Worm (Caenorhabditis elegans) whole organism, L1 larva: ENCODE data around the gene tmem-17.

Experiments
- C16A3.4 ChIP-seq: fragments of 150-350 bp; optimal IDR thresholded peaks from 2 replicates; lab custom pipeline; 2014; ENCODE audit warnings: missing biosample characterization, missing genetic modification characterization
- C34B4.2 ChIP-seq: sonication (generic microtip); optimal IDR thresholded peaks from 2 replicates; lab custom pipeline; 2017; ENCODE audit warnings: mild to moderate bottlenecking, missing genetic modification characterization, missing compliant biosample characterization
- F16B12.6 ChIP-seq: fragments of 150-350 bp; optimal IDR thresholded peaks from 2 replicates; lab custom pipeline; 2014; ENCODE audit warnings: missing biosample characterization, missing genetic modification characterization
- aly-2 ChIP-seq: fragments of 150-350 bp; optimal IDR thresholded peaks from 2 replicates; lab custom pipeline; 2014; ENCODE audit warnings: missing biosample characterization, missing genetic modification characterization
- ama-1 ChIP-seq: fragments of 150-350 bp; optimal IDR thresholded peaks from 2 replicates; lab custom pipeline; 2014
- ceh-88 ChIP-seq: fragments of 200-800 bp; sonication (Bioruptor generic); IDR thresholded peaks from 2 replicates; pipeline ENCODE4 v1.3.6; 2022; ENCODE audit warnings: missing genetic modification characterization, missing compliant biosample characterization
- ceh-90 ChIP-seq: sonication (generic microtip); optimal IDR thresholded peaks from 2 replicates; lab custom pipeline; 2016; ENCODE audit warnings: missing genetic modification characterization, missing compliant biosample characterization
- dpl-1 ChIP-seq, 3 experiments: fragments of 150-350 bp in 2 of 3; sonication (generic microtip) in 1 of 3; optimal IDR thresholded peaks; 2 replicates each; lab custom pipeline; 2014 to 2017; ENCODE audit warnings: missing biosample characterization in 3 of 3, missing genetic modification characterization in 3 of 3, missing genetic modification reagents in 3 of 3
- dsc-1 ChIP-seq: sonication (generic microtip); optimal IDR thresholded peaks from 2 replicates; lab custom pipeline; 2016; ENCODE audit warnings: mild to moderate bottlenecking, missing genetic modification characterization, missing compliant biosample characterization
- efl-1 ChIP-seq, 4 experiments: fragments of 150-350 bp; optimal IDR thresholded peaks in 3 of 4; peaks in 1 of 4; 1 replicate in 1 of 4; 2 replicates in 3 of 4; lab custom pipeline; 2014; ENCODE audit warnings: missing biosample characterization in 2 of 4, missing genetic modification characterization in 2 of 4, missing genetic modification reagents in 2 of 4
- fkh-10 ChIP-seq: sonication (generic microtip); optimal IDR thresholded peaks from 2 replicates; lab custom pipeline; 2017; ENCODE audit warnings: missing biosample characterization, missing genetic modification reagents, missing genetic modification characterization
- grh-1 ChIP-seq: fragments of 200-800 bp; sonication (Bioruptor generic); IDR thresholded peaks from 2 replicates; pipeline ENCODE4 v1.3.6; 2022; ENCODE audit warnings: missing genetic modification reagents, missing genetic modification characterization, missing compliant biosample characterization
- hlh-17 ChIP-seq: fragments of 200-800 bp; sonication (Bioruptor generic); optimal IDR thresholded peaks from 2 replicates; lab custom pipeline; 2018; ENCODE audit warnings: missing genetic modification characterization, mild to moderate bottlenecking, missing compliant biosample characterization, moderate library complexity, borderline replicate concordance
- hlh-4 ChIP-seq: sonication (generic microtip); optimal IDR thresholded peaks from 2 replicates; lab custom pipeline; 2016; ENCODE audit warnings: mild to moderate bottlenecking, missing genetic modification characterization, missing compliant biosample characterization
- isw-1 ChIP-seq: fragments of 200-800 bp; sonication (Bioruptor generic); IDR thresholded peaks from 2 replicates; pipeline ENCODE4 v1.3.6; 2022; ENCODE audit warnings: missing genetic modification characterization, missing compliant biosample characterization
- jun-1 ChIP-seq: fragments of 150-350 bp; optimal IDR thresholded peaks from 2 replicates; lab custom pipeline; 2014; ENCODE audit warnings: missing biosample characterization, missing genetic modification reagents, missing genetic modification characterization
- lin-13 ChIP-seq: fragments of 150-350 bp; optimal IDR thresholded peaks from 2 replicates; lab custom pipeline; 2014; ENCODE audit warnings: missing biosample characterization, missing genetic modification reagents, missing genetic modification characterization
- lin-14 ChIP-seq: fragments of 200-800 bp; sonication (Bioruptor generic); optimal IDR thresholded peaks from 2 replicates; lab custom pipeline; 2018; ENCODE audit warnings: mild to moderate bottlenecking, missing genetic modification characterization, moderate library complexity, missing compliant biosample characterization
- lin-39 ChIP-seq: fragments of 150-350 bp; optimal IDR thresholded peaks from 2 replicates; lab custom pipeline; 2014; ENCODE audit warnings: missing biosample characterization, missing genetic modification reagents, missing genetic modification characterization
- lir-3 ChIP-seq: sonication (generic microtip); optimal IDR thresholded peaks from 2 replicates; lab custom pipeline; 2016; ENCODE audit warnings: mild to moderate bottlenecking, missing genetic modification characterization, moderate library complexity, missing compliant biosample characterization; ENCODE audit not compliant: poor library complexity
- mab-9 ChIP-seq: fragments of 200-800 bp; sonication (Bioruptor generic); IDR thresholded peaks from 2 replicates; pipeline ENCODE4 v1.3.6; 2022; ENCODE audit warnings: missing genetic modification reagents, missing genetic modification characterization, missing compliant biosample characterization
- mdl-1 ChIP-seq, 2 experiments: fragments of 150-350 bp; optimal IDR thresholded peaks; 2 replicates each; lab custom pipeline; 2014 to 2017; ENCODE audit warnings: missing biosample characterization in 2 of 2, missing genetic modification characterization in 2 of 2, inconsistent platforms in 1 of 2
- mef-2 ChIP-seq: fragments of 150-350 bp; optimal IDR thresholded peaks from 2 replicates; lab custom pipeline; 2014; ENCODE audit warnings: missing biosample characterization, missing genetic modification characterization
- mep-1 ChIP-seq: fragments of 150-350 bp; optimal IDR thresholded peaks from 2 replicates; lab custom pipeline; 2014; ENCODE audit warnings: missing biosample characterization, missing genetic modification characterization
- nhr-12 ChIP-seq: sonication (generic microtip); optimal IDR thresholded peaks from 2 replicates; lab custom pipeline; 2017; ENCODE audit warnings: missing biosample characterization, missing genetic modification characterization
- nhr-20 ChIP-seq: sonication (generic microtip); optimal IDR thresholded peaks from 2 replicates; lab custom pipeline; 2016; ENCODE audit warnings: mild to moderate bottlenecking, missing genetic modification characterization, missing compliant biosample characterization
- nhr-47 ChIP-seq: sonication (generic microtip); optimal IDR thresholded peaks from 2 replicates; lab custom pipeline; 2016; ENCODE audit warnings: mild to moderate bottlenecking, missing genetic modification characterization, moderate library complexity, missing compliant biosample characterization
- nhr-76 ChIP-seq: sonication (generic microtip); optimal IDR thresholded peaks from 2 replicates; lab custom pipeline; 2017; ENCODE audit warnings: missing biosample characterization, missing genetic modification characterization
- nhr-77 ChIP-seq: fragments of 150-350 bp; optimal IDR thresholded peaks from 2 replicates; lab custom pipeline; 2014; ENCODE audit warnings: missing biosample characterization, missing genetic modification characterization
- pag-3 ChIP-seq: sonication (generic microtip); optimal IDR thresholded peaks from 2 replicates; lab custom pipeline; 2017; ENCODE audit warnings: missing genetic modification characterization, mild to moderate bottlenecking, missing compliant biosample characterization, antibody characterized with exemption, borderline replicate concordance; ENCODE audit not compliant: insufficient read depth
- skn-1 ChIP-seq: fragments of 150-350 bp; optimal IDR thresholded peaks from 2 replicates; lab custom pipeline; 2014; ENCODE audit warnings: missing biosample characterization, missing genetic modification characterization
- snu-23 ChIP-seq: sonication (generic microtip); optimal IDR thresholded peaks from 2 replicates; lab custom pipeline; 2016; ENCODE audit warnings: missing genetic modification characterization, missing compliant biosample characterization
- sox-4 ChIP-seq: sonication (generic microtip); optimal IDR thresholded peaks from 2 replicates; lab custom pipeline; 2016; ENCODE audit warnings: missing genetic modification characterization, missing compliant biosample characterization
- swsn-7 ChIP-seq: sonication (generic microtip); optimal IDR thresholded peaks from 2 replicates; lab custom pipeline; 2016; ENCODE audit warnings: missing genetic modification characterization, missing compliant biosample characterization
- tbx-2 ChIP-seq: sonication (generic microtip); optimal IDR thresholded peaks from 2 replicates; lab custom pipeline; 2016; ENCODE audit warnings: missing genetic modification characterization, missing compliant biosample characterization
- tlp-1 ChIP-seq: fragments of 150-350 bp; optimal IDR thresholded peaks from 2 replicates; lab custom pipeline; 2014; ENCODE audit warnings: missing biosample characterization, missing genetic modification characterization
- unc-130 ChIP-seq: fragments of 150-350 bp; optimal IDR thresholded peaks from 2 replicates; lab custom pipeline; 2017; ENCODE audit warnings: missing biosample characterization, missing genetic modification characterization, inconsistent platforms
- unc-86 ChIP-seq: sonication (generic microtip); optimal IDR thresholded peaks from 2 replicates; lab custom pipeline; 2016; ENCODE audit warnings: missing genetic modification characterization, missing compliant biosample characterization
- unc-98 ChIP-seq: fragments of 200-800 bp; sonication (Bioruptor generic); IDR thresholded peaks from 2 replicates; pipeline ENCODE4 v1.3.6; 2022; ENCODE audit warnings: missing genetic modification characterization, missing compliant biosample characterization
- xbp-1 ChIP-seq: sonication (generic microtip); optimal IDR thresholded peaks from 2 replicates; lab custom pipeline; 2016; ENCODE audit warnings: missing genetic modification characterization, missing compliant biosample characterization
- zag-1 ChIP-seq: fragments of 150-350 bp; optimal IDR thresholded peaks from 2 replicates; lab custom pipeline; 2014; ENCODE audit warnings: missing biosample characterization, missing genetic modification characterization

Gene tmem-17

ce11 chrIII:7073801-7074386 is 3.8 kb downstream of the tmem-17 start, which contains the start of gene ZK418.5 (continued):
- TF ChIP-seq tlp-1 (tag; lab: Kevin White, UChicago) = no peak
- TF ChIP-seq zag-1 (tag; lab: Kevin White, UChicago) = no peak
- no peak; the same call in 1 of the 2 replicates for TF ChIP-seq isw-1 (GFP tag; lab: Robert Waterston, UW)
- no peak for TF ChIP-seq hlh-4
- peak in 1 of 2 experiments; percentile 11 for TF ChIP-seq mdl-1 (tag; optimal IDR thresholded peaks at IDR 0.05; lab: Kevin White, UChicago)
- TF ChIP-seq fkh-10 (GFP tag; lab: Kevin White, UChicago) = no peak
- TF ChIP-seq lin-39 = peak; percentile 15
- TF ChIP-seq nhr-76 (tag; lab: Kevin White, UChicago) = no peak
- TF ChIP-seq nhr-20 (tag; lab: Kevin White, UChicago) = peak; percentile 48
- peak; percentile 36 for TF ChIP-seq unc-86
- no peak for TF ChIP-seq hlh-17
- TF ChIP-seq mab-9 (GFP tag; lab: Robert Waterston, UW) = no peak
- TF ChIP-seq tbx-2 (tag; lab: Kevin White, UChicago) = peak; percentile 37
- TF ChIP-seq ceh-88 (GFP tag; lab: Robert Waterston, UW) = no peak
- no peak for TF ChIP-seq sox-4 (tag; lab: Kevin White, UChicago)
- peak; percentile 97 to 99 for TF ChIP-seq efl-1 (optimal IDR thresholded peaks at IDR 0.05; lab: Kevin White, UChicago)
- peak; percentile 97 to 100 for TF ChIP-seq efl-1 (GFP tag; optimal IDR thresholded peaks at IDR 0.05 in 1 of 2; lab: Kevin White, UChicago)
- no peak for TF ChIP-seq C34B4.2 (tag; lab: Kevin White, UChicago)
- TF ChIP-seq unc-98 (GFP tag; lab: Robert Waterston, UW) = no peak
- peak; percentile 78 for TF ChIP-seq skn-1 (tag; lab: Kevin White, UChicago)
- TF ChIP-seq ceh-90 (tag; lab: Kevin White, UChicago) = no peak
- no peak for TF ChIP-seq nhr-12
- TF ChIP-seq nhr-47 = peak; percentile 75
- TF ChIP-seq swsn-7 (tag; lab: Kevin White, UChicago) = peak; percentile 57
- TF ChIP-seq xbp-1 (tag; lab: Kevin White, UChicago) = peak; percentile 45
- peak; percentile 54 for TF ChIP-seq snu-23
- TF ChIP-seq nhr-77 (tag; lab: Kevin White, UChicago) = no peak
- TF ChIP-seq aly-2 (tag; lab: Kevin White, UChicago) = peak; percentile 20
- TF ChIP-seq mep-1 (tag; lab: Kevin White, UChicago) = peak; percentile 42
- TF ChIP-seq lin-14 = no peak
- TF ChIP-seq F16B12.6 (tag; lab: Kevin White, UChicago) = peak; percentile 66
- TF ChIP-seq pag-3 (tag; lab: Kevin White, UChicago) = no peak
- no peak for TF ChIP-seq jun-1
- TF ChIP-seq C16A3.4 = peak; percentile 79
- TF ChIP-seq unc-130 (tag; lab: Kevin White, UChicago) = no peak
- TF ChIP-seq lin-13 (GFP tag; lab: Kevin White, UChicago) = peak; percentile 6
- no peak for TF ChIP-seq grh-1
- no peak for TF ChIP-seq lir-3 (tag; lab: Kevin White, UChicago)
- no peak for TF ChIP-seq mef-2 (tag; lab: Kevin White, UChicago)

- TF ChIP-seq mef-2 (tag; lab: Kevin White, UChicago) (no peak), dpl-1 (GFP tag; optimal IDR thresholded peaks at IDR 0.05; lab: Kevin White, UChicago) (no peak), snu-23 (no peak), dsc-1 (no peak), ama-1 (no peak)
These were observed 6.3 kb downstream of the tmem-17 start, which contains the start of gene ZK418.13 for ce11 chrIII:7076386-7076785. ZK418.13 (minus strand) TSS chrIII:7076486.
